Fruit fly (Drosophila melanogaster): ENCODE results near the gene CG2100.

Gene CG2100

dm6 chr3R:5689626-5690025 lies 46.5 kb downstream of the CG2100 start:
- TF ChIP-seq CrebA (GFP tag; optimal IDR thresholded peaks at IDR 0.05; ENCODE audit: borderline replicate concordance) (no peak), Dfd (GFP tag; optimal IDR thresholded peaks at IDR 0.05) (peak; percentile 61)

dm6 chr3R:5686049-5686757 lies 50.0 kb downstream of the CG2100 start:
- TF ChIP-seq CrebA (GFP tag; optimal IDR thresholded peaks at IDR 0.05; ENCODE audit: borderline replicate concordance) (no peak), ey (GFP tag; optimal IDR thresholded peaks at IDR 0.05) (peak; percentile 36), dmrt93B (GFP tag; optimal IDR thresholded peaks at IDR 0.05) (no peak), Mio (GFP tag; optimal IDR thresholded peaks at IDR 0.05) (no peak), woc (GFP tag; optimal IDR thresholded peaks at IDR 0.05) (peak; percentile 51), N (GFP tag; optimal IDR thresholded peaks at IDR 0.05) (no peak), Sp1 (GFP tag; optimal IDR thresholded peaks at IDR 0.05) (peak; percentile 16), GATAd (GFP tag; optimal IDR thresholded peaks at IDR 0.05) (no peak), Hr78 (GFP tag; optimal IDR thresholded peaks at IDR 0.05) (no peak), brk (GFP tag; optimal IDR thresholded peaks at IDR 0.05) (no peak), tai (GFP tag; optimal IDR thresholded peaks at IDR 0.05) (no peak), HLH106 (tag; optimal IDR thresholded peaks at IDR 0.05) (peak; percentile 51), Myc (optimal IDR thresholded peaks at IDR 0.05) (no peak), br (GFP tag; optimal IDR thresholded peaks at IDR 0.05) (peak; percentile 40), CG32264 (GFP tag; optimal IDR thresholded peaks at IDR 0.05) (no peak), lola (GFP tag; optimal IDR thresholded peaks at IDR 0.05) (no peak), Hnf4 (GFP tag; optimal IDR thresholded peaks at IDR 0.05) (peak; percentile 30), sv (GFP tag; optimal IDR thresholded peaks at IDR 0.05) (no peak), Abd-B (GFP tag; optimal IDR thresholded peaks at IDR 0.05) (no peak), Jra (GFP tag; optimal IDR thresholded peaks at IDR 0.05) (no peak), fru (GFP tag; optimal IDR thresholded peaks at IDR 0.05) (peak; percentile 67), h (GFP tag; optimal IDR thresholded peaks at IDR 0.05) (peak; percentile 51), OdsH (GFP tag; optimal IDR thresholded peaks at IDR 0.05) (peak; percentile 30), CG9705 (GFP tag; optimal IDR thresholded peaks at IDR 0.05) (no peak), rgr (GFP tag; optimal IDR thresholded peaks at IDR 0.05) (peak; percentile 46), pan (optimal IDR thresholded peaks at IDR 0.05) (no peak), sage (GFP tag; optimal IDR thresholded peaks at IDR 0.05) (no peak), Vsx2 (GFP tag; optimal IDR thresholded peaks at IDR 0.05; ENCODE audit: partially characterized antibody) (no peak), Dfd (GFP tag; optimal IDR thresholded peaks at IDR 0.05) (no peak), dl (GFP tag; optimal IDR thresholded peaks at IDR 0.05; ENCODE audit: insufficient read depth in 1 of 2, partially characterized antibody in 2 of 2) (no peak), dsf (GFP tag; optimal IDR thresholded peaks at IDR 0.05; ENCODE audit: borderline replicate concordance) (no peak), foxo (GFP tag; optimal IDR thresholded peaks at IDR 0.05) (peak in 1 of 2 experiments; percentile 63), jim (GFP tag; optimal IDR thresholded peaks at IDR 0.05) (no peak), Dif (GFP tag; optimal IDR thresholded peaks at IDR 0.05; ENCODE audit: partially characterized antibody) (no peak), usp (GFP tag; optimal IDR thresholded peaks at IDR 0.05) (no peak), Rel (GFP tag; optimal IDR thresholded peaks at IDR 0.05) (no peak), Rel (tag; optimal IDR thresholded peaks at IDR 0.05) (no peak), psq (GFP tag; optimal IDR thresholded peaks at IDR 0.05) (no peak), Hr83 (GFP tag; optimal IDR thresholded peaks at IDR 0.05; ENCODE audit: poor library complexity, severe bottlenecking) (no peak)

All from whole organism, wandering third instar larva.